Fruit fly (Drosophila melanogaster): ENCODE data around the gene CG15357.

Gene CG15357

dm6 chr2L:1944473-1945110, 917 bp downstream of the CG15357 start:
- TF ChIP-seq CG8301 (tag; optimal IDR thresholded peaks at IDR 0.05) (no peak), CG15710 (tag; optimal IDR thresholded peaks at IDR 0.05) (no peak), fd96Ca (GFP tag; IDR thresholded peaks at IDR 0.05) (no peak), CG32121 (GFP tag; IDR thresholded peaks at IDR 0.05) (no peak), CG14655 (GFP tag; optimal IDR thresholded peaks at IDR 0.05) (no peak), EcR (GFP tag; optimal IDR thresholded peaks at IDR 0.05) (no peak), D1 (tag; optimal IDR thresholded peaks at IDR 0.05) (no peak), rn (GFP tag; IDR thresholded peaks at IDR 0.05) (no peak), CG34367 (tag; optimal IDR thresholded peaks at IDR 0.05) (no peak), CG12605 (GFP tag; IDR thresholded peaks at IDR 0.05) (no peak), CG10348 (GFP tag; IDR thresholded peaks at IDR 0.05) (no peak), gl (tag; optimal IDR thresholded peaks at IDR 0.05) (no peak), Pif1A (GFP tag; optimal IDR thresholded peaks at IDR 0.05) (no peak)

- TF ChIP-seq CG34367 (tag; optimal IDR thresholded peaks at IDR 0.05) (no peak), Pif1B (GFP tag; optimal IDR thresholded peaks at IDR 0.05) (no peak), CG12605 (GFP tag; IDR thresholded peaks at IDR 0.05) (no peak), fd96Ca (GFP tag; IDR thresholded peaks at IDR 0.05) (no peak), CG4496 (GFP tag; IDR thresholded peaks at IDR 0.05) (no peak), D1 (tag; optimal IDR thresholded peaks at IDR 0.05) (no peak), CG13204 (GFP tag; optimal IDR thresholded peaks at IDR 0.05) (no peak), CG15710 (tag; optimal IDR thresholded peaks at IDR 0.05) (no peak), CG32121 (GFP tag; IDR thresholded peaks at IDR 0.05) (no peak), rn (GFP tag; IDR thresholded peaks at IDR 0.05) (no peak), gl (tag; optimal IDR thresholded peaks at IDR 0.05) (no peak), CG17806 (tag; optimal IDR thresholded peaks at IDR 0.05) (no peak), CG14655 (GFP tag; optimal IDR thresholded peaks at IDR 0.05) (no peak), EcR (GFP tag; optimal IDR thresholded peaks at IDR 0.05) (no peak), Ets98B (GFP tag; IDR thresholded peaks at IDR 0.05) (no peak)
Measured at dm6 chr2L:1938004-1938403, 7.5 kb downstream of the CG15357 start.

dm6 chr2L:1930565-1931201, 14.8 kb downstream of the CG15357 start:
- no peak for TF ChIP-seq CG10348 (GFP tag; IDR thresholded peaks at IDR 0.05)
- TF ChIP-seq CG9948 (tag; optimal IDR thresholded peaks at IDR 0.05), result no peak
- TF ChIP-seq Snoo (tag; optimal IDR thresholded peaks at IDR 0.05), result no peak
- TF ChIP-seq CG17806 (tag; optimal IDR thresholded peaks at IDR 0.05), result no peak
- TF ChIP-seq CG12605 (GFP tag; IDR thresholded peaks at IDR 0.05), result no peak
- no peak for TF ChIP-seq EcR (GFP tag; optimal IDR thresholded peaks at IDR 0.05)
- no peak for TF ChIP-seq CG14655 (GFP tag; optimal IDR thresholded peaks at IDR 0.05)

- TF ChIP-seq gl (tag; optimal IDR thresholded peaks at IDR 0.05) (no peak), CG10348 (GFP tag; IDR thresholded peaks at IDR 0.05) (no peak), rn (GFP tag; IDR thresholded peaks at IDR 0.05) (no peak), CG15710 (tag; optimal IDR thresholded peaks at IDR 0.05) (no peak), Ets98B (GFP tag; IDR thresholded peaks at IDR 0.05) (no peak), EcR (GFP tag; optimal IDR thresholded peaks at IDR 0.05) (no peak), Pif1B (GFP tag; optimal IDR thresholded peaks at IDR 0.05) (no peak), CG8301 (tag; optimal IDR thresholded peaks at IDR 0.05) (no peak), CG13204 (GFP tag; optimal IDR thresholded peaks at IDR 0.05) (no peak), CG14655 (GFP tag; optimal IDR thresholded peaks at IDR 0.05) (no peak), Pif1A (GFP tag; optimal IDR thresholded peaks at IDR 0.05) (no peak), CG9948 (tag; optimal IDR thresholded peaks at IDR 0.05) (no peak), D1 (tag; optimal IDR thresholded peaks at IDR 0.05) (no peak), CG32121 (GFP tag; IDR thresholded peaks at IDR 0.05) (no peak), CG17806 (tag; optimal IDR thresholded peaks at IDR 0.05) (no peak), CG34367 (tag; optimal IDR thresholded peaks at IDR 0.05) (no peak), fd96Ca (GFP tag; IDR thresholded peaks at IDR 0.05) (no peak), Snoo (tag; optimal IDR thresholded peaks at IDR 0.05) (no peak)
Measured at dm6 chr2L:1927406-1927805, 18.1 kb downstream of the CG15357 start.

dm6 chr2L:1925917-1926864, 19.3 kb downstream of the CG15357 start:
- TF ChIP-seq CG8301 (tag; optimal IDR thresholded peaks at IDR 0.05) (peak; percentile 76), CG13204 (GFP tag; optimal IDR thresholded peaks at IDR 0.05) (no peak), CG8159 (tag; optimal IDR thresholded peaks at IDR 0.05) (no peak), CG9948 (tag; optimal IDR thresholded peaks at IDR 0.05) (no peak), CG12605 (GFP tag; IDR thresholded peaks at IDR 0.05) (peak; percentile 67), D1 (tag; optimal IDR thresholded peaks at IDR 0.05) (no peak), CG32121 (GFP tag; IDR thresholded peaks at IDR 0.05) (peak; percentile 86), CG10348 (GFP tag; IDR thresholded peaks at IDR 0.05) (peak; percentile 29; the same call in 1 of the 2 replicates), CG34367 (tag; optimal IDR thresholded peaks at IDR 0.05) (no peak), fd96Ca (GFP tag; IDR thresholded peaks at IDR 0.05) (peak; percentile 85), Pif1B (GFP tag; optimal IDR thresholded peaks at IDR 0.05) (peak; percentile 49), CG17806 (tag; optimal IDR thresholded peaks at IDR 0.05) (peak; percentile 2), CG4496 (GFP tag; IDR thresholded peaks at IDR 0.05) (peak; percentile 85), gl (tag; optimal IDR thresholded peaks at IDR 0.05) (no peak), EcR (GFP tag; optimal IDR thresholded peaks at IDR 0.05) (no peak), rn (GFP tag; IDR thresholded peaks at IDR 0.05) (peak; percentile 68), Pif1A (GFP tag; optimal IDR thresholded peaks at IDR 0.05) (peak; percentile 29), CG14655 (GFP tag; optimal IDR thresholded peaks at IDR 0.05) (peak; percentile 76), Snoo (tag; optimal IDR thresholded peaks at IDR 0.05) (no peak), CG15710 (tag; optimal IDR thresholded peaks at IDR 0.05) (no peak), Ets98B (GFP tag; IDR thresholded peaks at IDR 0.05) (peak; percentile 85)

All from whole organism, pupa.